Fruit fly (Drosophila melanogaster): ENCODE measurements around the gene CG14324.

Gene CG14324

dm6 chr3R:17624549-17624948 is 6.0 kb upstream of the CG14324 start (continued):
- no peak for TF ChIP-seq CG14667 (GFP tag; IDR thresholded peaks at IDR 0.05)
- TF ChIP-seq B-H2 (GFP tag; optimal IDR thresholded peaks at IDR 0.05) = no peak
- no peak for TF ChIP-seq CG6854 (GFP tag; optimal IDR thresholded peaks at IDR 0.05)
- TF ChIP-seq tll (GFP tag; optimal IDR thresholded peaks at IDR 0.05) = no peak
- no peak for TF ChIP-seq Mad (GFP tag; optimal IDR thresholded peaks at IDR 0.05)
- TF ChIP-seq CG11504 (tag; optimal IDR thresholded peaks at IDR 0.05) = no peak
- TF ChIP-seq CG15479 (GFP tag; optimal IDR thresholded peaks at IDR 0.05) = no peak
- no peak for TF ChIP-seq cg (GFP tag; optimal IDR thresholded peaks at IDR 0.05)
- TF ChIP-seq Elba2 (GFP tag; optimal IDR thresholded peaks at IDR 0.05) = no peak
- no peak for TF ChIP-seq br (optimal IDR thresholded peaks at IDR 0.05)
- TF ChIP-seq CG8359 (GFP tag; optimal IDR thresholded peaks at IDR 0.05; ENCODE audit: borderline replicate concordance) = no peak
- TF ChIP-seq twi (tag; optimal IDR thresholded peaks at IDR 0.05) = no peak
- no peak for TF ChIP-seq Asciz (GFP tag; optimal IDR thresholded peaks at IDR 0.05)
- TF ChIP-seq oc (tag; optimal IDR thresholded peaks at IDR 0.05) = no peak
- TF ChIP-seq so (GFP tag; IDR thresholded peaks at IDR 0.05) = peak; percentile 84; the same call in 2 of the 3 replicates
- TF ChIP-seq Xrp1 (GFP tag; IDR thresholded peaks at IDR 0.05) = no peak
- TF ChIP-seq ro (GFP tag; IDR thresholded peaks at IDR 0.05) = no peak
- TF ChIP-seq ham (GFP tag; IDR thresholded peaks at IDR 0.05) = no peak
- TF ChIP-seq pros (GFP tag; optimal IDR thresholded peaks at IDR 0.05) = no peak
- TF ChIP-seq CG11093 (GFP tag; IDR thresholded peaks at IDR 0.05) = no peak
- TF ChIP-seq corto (GFP tag; optimal IDR thresholded peaks at IDR 0.05) = no peak
- TF ChIP-seq Ptx1 (GFP tag; IDR thresholded peaks at IDR 0.05) = no peak
- TF ChIP-seq CG15514 (GFP tag; optimal IDR thresholded peaks at IDR 0.05) = no peak
- no peak for TF ChIP-seq lola (GFP tag; optimal IDR thresholded peaks at IDR 0.05)
- TF ChIP-seq Sin3A (optimal IDR thresholded peaks at IDR 0.05) = no peak
- TF ChIP-seq CG14014 (GFP tag; IDR thresholded peaks at IDR 0.05) = no peak
- TF ChIP-seq lov (optimal IDR thresholded peaks at IDR 0.05) = no peak
- TF ChIP-seq lov (GFP tag; IDR thresholded peaks at IDR 0.05) = no peak
- no peak for TF ChIP-seq z (GFP tag; IDR thresholded peaks at IDR 0.05)
- TF ChIP-seq CG16863 (GFP tag; optimal IDR thresholded peaks at IDR 0.05) = no peak
- no peak for TF ChIP-seq sd (tag; optimal IDR thresholded peaks at IDR 0.05)
- TF ChIP-seq B-H1 (GFP tag; IDR thresholded peaks at IDR 0.05) = no peak
- no peak for TF ChIP-seq Side (GFP tag; optimal IDR thresholded peaks at IDR 0.05)
- TF ChIP-seq CG11456 (GFP tag; IDR thresholded peaks at IDR 0.05) = no peak
- 0 out of 3 replicates have a peak, but pooled peaks have one; percentile 37 for TF ChIP-seq zen2 (GFP tag; IDR thresholded peaks at IDR 0.05; ENCODE audit: partially characterized antibody)
- no peak for TF ChIP-seq CG9876 (GFP tag; optimal IDR thresholded peaks at IDR 0.05)
- TF ChIP-seq CG8089 (GFP tag; optimal IDR thresholded peaks at IDR 0.05) = no peak
- TF ChIP-seq Bdp1 (GFP tag; optimal IDR thresholded peaks at IDR 0.05) = peak; percentile 99
- no peak for TF ChIP-seq odd (GFP tag; optimal IDR thresholded peaks at IDR 0.05)
- TF ChIP-seq btn (GFP tag; optimal IDR thresholded peaks at IDR 0.05) = no peak
- TF ChIP-seq kay (GFP tag; optimal IDR thresholded peaks at IDR 0.05) = no peak
- no peak for TF ChIP-seq CG18262 (tag; optimal IDR thresholded peaks at IDR 0.05)
- TF ChIP-seq CG8290 (GFP tag; optimal IDR thresholded peaks at IDR 0.05) = no peak
- no peak for TF ChIP-seq CG8290 (tag; optimal IDR thresholded peaks at IDR 0.05)
- no peak for TF ChIP-seq slp2 (GFP tag; optimal IDR thresholded peaks at IDR 0.05)
- TF ChIP-seq hth (optimal IDR thresholded peaks at IDR 0.05) = no peak
- TF ChIP-seq abd-A (tag; optimal IDR thresholded peaks at IDR 0.05) = no peak
- no peak for TF ChIP-seq fd3F (GFP tag; optimal IDR thresholded peaks at IDR 0.05)
- no peak for TF ChIP-seq CG43689 (GFP tag; IDR thresholded peaks at IDR 0.05)
- TF ChIP-seq fu2 (GFP tag; optimal IDR thresholded peaks at IDR 0.05) = no peak
- TF ChIP-seq nau (GFP tag; optimal IDR thresholded peaks at IDR 0.05) = no peak
- no peak for TF ChIP-seq emc (GFP tag; optimal IDR thresholded peaks at IDR 0.05)
- peak; percentile 69; the same call in 1 of the 2 replicates for TF ChIP-seq CG42726 (GFP tag; IDR thresholded peaks at IDR 0.05; ENCODE audit: partially characterized antibody)

All from whole organism, embryonic.